Worm (Caenorhabditis elegans): Measurements from ENCODE around the gene mrp-8.

DNA sequence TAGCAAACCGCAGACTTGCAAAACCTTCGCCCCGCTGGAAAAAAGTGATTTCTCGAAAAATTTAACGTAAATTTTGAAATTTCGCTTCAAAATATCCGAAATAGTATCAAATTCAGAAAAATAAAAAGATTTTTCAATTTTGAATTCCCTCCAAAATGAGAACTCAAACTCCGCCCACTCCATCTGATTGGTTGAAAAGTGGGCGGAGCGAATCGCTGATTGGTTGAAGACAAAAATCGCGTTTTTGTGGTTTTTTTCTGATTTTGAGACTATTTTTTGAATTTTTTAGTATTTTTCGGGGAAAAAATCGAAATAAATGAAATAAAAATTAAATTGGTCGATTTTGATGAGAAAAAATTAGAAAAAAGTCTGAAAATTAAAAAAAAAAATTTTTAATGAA is 46.0 kb upstream of the mrp-8 start:
- TF ChIP-seq unc-62 (GFP tag; optimal IDR thresholded peaks at IDR 0.05), result no peak
- TF ChIP-seq zag-1 (tag; optimal IDR thresholded peaks at IDR 0.05), result no peak
- no peak for TF ChIP-seq lin-39 (tag; optimal IDR thresholded peaks at IDR 0.05)
- no peak for TF ChIP-seq ama-1 (optimal IDR thresholded peaks at IDR 0.05)
- no peak for TF ChIP-seq alr-1 (tag; optimal IDR thresholded peaks at IDR 0.05)
- no peak for TF ChIP-seq F13H6.1 (tag; optimal IDR thresholded peaks at IDR 0.05)
- TF ChIP-seq unc-39 (tag; optimal IDR thresholded peaks at IDR 0.05), result no peak
- no peak for TF ChIP-seq elt-3 (tag; optimal IDR thresholded peaks at IDR 0.05)
- no peak for TF ChIP-seq snpc-4 (tag; optimal IDR thresholded peaks at IDR 0.05)
- no peak for TF ChIP-seq skn-1 (tag; optimal IDR thresholded peaks at IDR 0.05)
- TF ChIP-seq elt-1 (tag; optimal IDR thresholded peaks at IDR 0.05), result no peak

Measured in whole organism, L2 larva.